Worm (Caenorhabditis elegans) whole organism, late embryonic: Measurements from ENCODE around the gene hlh-27.

Source experiments
- C08G9.2 ChIP-seq: sonication (generic microtip); optimal IDR thresholded peaks from 2 replicates; lab custom pipeline; 2016; ENCODE audit warnings: mild to moderate bottlenecking, missing genetic modification characterization, moderate library complexity, missing compliant biosample characterization
- C38D4.7 ChIP-seq: fragments of 200-800 bp; sonication (Bioruptor generic); optimal IDR thresholded peaks from 2 replicates; lab custom pipeline; 2018; ENCODE audit warnings: mild to moderate bottlenecking, missing genetic modification characterization, moderate library complexity, missing compliant biosample characterization
- F13H6.1 ChIP-seq: sonication (generic microtip); optimal IDR thresholded peaks from 2 replicates; lab custom pipeline; 2016; ENCODE audit warnings: missing genetic modification characterization, missing compliant biosample characterization
- K02D7.2 ChIP-seq: sonication (generic microtip); optimal IDR thresholded peaks from 2 replicates; lab custom pipeline; 2017; ENCODE audit warnings: mild to moderate bottlenecking, missing genetic modification characterization, missing compliant biosample characterization
- Y22D7AL.16 ChIP-seq: sonication (generic microtip); optimal IDR thresholded peaks from 2 replicates; lab custom pipeline; 2016; ENCODE audit warnings: missing genetic modification characterization, missing compliant biosample characterization
- ahr-1 ChIP-seq: sonication (generic microtip); optimal IDR thresholded peaks from 2 replicates; lab custom pipeline; 2016; ENCODE audit warnings: missing genetic modification characterization, missing compliant biosample characterization
- ceh-14 ChIP-seq: sonication (generic microtip); optimal IDR thresholded peaks from 2 replicates; lab custom pipeline; 2016; ENCODE audit warnings: missing genotype, missing genetic modification characterization, missing compliant biosample characterization
- ceh-18 ChIP-seq: sonication (generic microtip); optimal IDR thresholded peaks from 2 replicates; lab custom pipeline; 2016; ENCODE audit warnings: missing genetic modification characterization, missing compliant biosample characterization
- ceh-19 ChIP-seq: fragments of 200-800 bp; sonication (Bioruptor generic); optimal IDR thresholded peaks from 2 replicates; lab custom pipeline; 2018; ENCODE audit warnings: mild to moderate bottlenecking, missing genetic modification characterization, missing compliant biosample characterization
- ceh-24 ChIP-seq: sonication (generic microtip); optimal IDR thresholded peaks from 2 replicates; lab custom pipeline; 2016; ENCODE audit warnings: mild to moderate bottlenecking, missing genetic modification characterization, missing compliant biosample characterization
- ceh-30 ChIP-seq: fragments of 150-350 bp; optimal IDR thresholded peaks from 2 replicates; lab custom pipeline; 2014; ENCODE audit warnings: missing biosample characterization, missing genetic modification characterization
- ceh-31 ChIP-seq: sonication (generic microtip); optimal IDR thresholded peaks from 2 replicates; lab custom pipeline; 2016; ENCODE audit warnings: missing genetic modification characterization, missing compliant biosample characterization
- ceh-45 ChIP-seq: fragments of 200-800 bp; sonication (Bioruptor generic); IDR thresholded peaks from 2 replicates; pipeline ENCODE4 v1.3.6; 2022; ENCODE audit warnings: missing genetic modification reagents, missing genetic modification characterization, missing compliant biosample characterization
- ceh-48 ChIP-seq: sonication (generic microtip); optimal IDR thresholded peaks from 2 replicates; lab custom pipeline; 2016; ENCODE audit warnings: missing genetic modification characterization, inconsistent platforms, missing compliant biosample characterization
- dmd-4 ChIP-seq: sonication (generic microtip); optimal IDR thresholded peaks from 2 replicates; lab custom pipeline; 2016; ENCODE audit warnings: borderline replicate concordance, missing genetic modification characterization, missing compliant biosample characterization
- dve-1 ChIP-seq: sonication (generic microtip); optimal IDR thresholded peaks from 2 replicates; lab custom pipeline; 2017; ENCODE audit warnings: antibody characterized with exemption, mild to moderate bottlenecking, missing genetic modification characterization, missing compliant biosample characterization
- elt-2 ChIP-seq: sonication (generic microtip); optimal IDR thresholded peaks from 2 replicates; lab custom pipeline; 2016; ENCODE audit warnings: missing genetic modification reagents, missing genetic modification characterization, missing compliant biosample characterization
- elt-4 ChIP-seq: sonication (generic microtip); optimal IDR thresholded peaks from 2 replicates; lab custom pipeline; 2016; ENCODE audit warnings: missing genetic modification characterization, missing compliant biosample characterization
- ets-4 ChIP-seq: sonication (generic microtip); optimal IDR thresholded peaks from 2 replicates; lab custom pipeline; 2016; ENCODE audit warnings: missing genetic modification characterization, missing compliant biosample characterization
- eyg-1 ChIP-seq: sonication (generic microtip); optimal IDR thresholded peaks from 2 replicates; lab custom pipeline; 2016; ENCODE audit warnings: missing genotype, missing genetic modification characterization, missing compliant biosample characterization
- fax-1 ChIP-seq: sonication (generic microtip); optimal IDR thresholded peaks from 2 replicates; lab custom pipeline; 2016; ENCODE audit warnings: missing genotype, missing genetic modification characterization, missing compliant biosample characterization
- fkh-6 ChIP-seq: sonication (generic microtip); optimal IDR thresholded peaks from 2 replicates; lab custom pipeline; 2016; ENCODE audit warnings: missing genetic modification characterization, missing compliant biosample characterization
- gmeb-2 ChIP-seq: sonication (generic microtip); optimal IDR thresholded peaks from 2 replicates; lab custom pipeline; 2016; ENCODE audit warnings: missing genetic modification characterization, inconsistent platforms, missing compliant biosample characterization
- hlh-13 ChIP-seq: fragments of 200-800 bp; sonication (Bioruptor generic); optimal IDR thresholded peaks from 2 replicates; lab custom pipeline; 2018; ENCODE audit warnings: mild to moderate bottlenecking, missing genetic modification characterization, missing compliant biosample characterization
- hlh-15 ChIP-seq: sonication (generic microtip); optimal IDR thresholded peaks from 2 replicates; lab custom pipeline; 2016; ENCODE audit warnings: missing genetic modification characterization, missing compliant biosample characterization
- hlh-30 ChIP-seq: sonication (generic microtip); optimal IDR thresholded peaks from 2 replicates; lab custom pipeline; 2017; ENCODE audit warnings: antibody characterized with exemption, missing genetic modification characterization, missing compliant biosample characterization; ENCODE audit not compliant: insufficient read depth
- hlh-6 ChIP-seq: sonication (generic microtip); optimal IDR thresholded peaks from 2 replicates; lab custom pipeline; 2016; ENCODE audit warnings: missing genotype, missing genetic modification characterization, missing compliant biosample characterization
- lin-11 ChIP-seq: fragments of 200-800 bp; sonication (Bioruptor generic); optimal IDR thresholded peaks from 2 replicates; lab custom pipeline; 2018; ENCODE audit warnings: mild to moderate bottlenecking, missing genetic modification characterization, missing compliant biosample characterization
- nfya-1 ChIP-seq: sonication (generic microtip); optimal IDR thresholded peaks from 2 replicates; lab custom pipeline; 2017; ENCODE audit warnings: missing genetic modification characterization, mild to moderate bottlenecking, missing compliant biosample characterization, antibody characterized with exemption, moderate library complexity
- npax-4 ChIP-seq: sonication (generic microtip); optimal IDR thresholded peaks from 2 replicates; lab custom pipeline; 2016; ENCODE audit warnings: missing genetic modification characterization, missing compliant biosample characterization
- odd-2 ChIP-seq: sonication (generic microtip); optimal IDR thresholded peaks from 2 replicates; lab custom pipeline; 2017; ENCODE audit warnings: antibody characterized with exemption, mild to moderate bottlenecking, missing genetic modification characterization, missing compliant biosample characterization
- pag-3 ChIP-seq: sonication (generic microtip); optimal IDR thresholded peaks from 2 replicates; lab custom pipeline; 2016; ENCODE audit warnings: missing compliant biosample characterization, missing genetic modification characterization, borderline replicate concordance
- pat-9 ChIP-seq: fragments of 200-800 bp; sonication (Bioruptor generic); optimal IDR thresholded peaks from 2 replicates; lab custom pipeline; 2018; ENCODE audit warnings: mild to moderate bottlenecking, missing genetic modification characterization, moderate library complexity, missing compliant biosample characterization
- pax-1 ChIP-seq: fragments of 150-350 bp; optimal IDR thresholded peaks from 2 replicates; lab custom pipeline; 2014; ENCODE audit warnings: missing biosample characterization, missing genetic modification characterization
- pha-4 ChIP-seq: fragments of 150-350 bp; optimal IDR thresholded peaks from 2 replicates; lab custom pipeline; 2018; ENCODE audit warnings: missing biosample characterization, missing genetic modification reagents, missing genetic modification characterization
- pqm-1 ChIP-seq: sonication (generic microtip); optimal IDR thresholded peaks from 2 replicates; lab custom pipeline; 2016; ENCODE audit warnings: missing genetic modification characterization, missing compliant biosample characterization
- pros-1 ChIP-seq: fragments of 150-350 bp; optimal IDR thresholded peaks from 2 replicates; lab custom pipeline; 2014; ENCODE audit warnings: missing biosample characterization, missing genetic modification reagents, missing genetic modification characterization
- sdc-2 ChIP-seq: sonication (generic microtip); optimal IDR thresholded peaks from 2 replicates; lab custom pipeline; 2016; ENCODE audit warnings: missing genotype, missing genetic modification characterization, missing compliant biosample characterization
- sox-2 ChIP-seq: fragments of 200-800 bp; sonication (Bioruptor generic); IDR thresholded peaks from 2 replicates; pipeline ENCODE4 v1.3.6; 2022; ENCODE audit warnings: missing genetic modification reagents, missing genetic modification characterization, missing compliant biosample characterization
- syd-9 ChIP-seq: sonication (generic microtip); optimal IDR thresholded peaks from 2 replicates; lab custom pipeline; 2016; ENCODE audit warnings: mild to moderate bottlenecking, missing genetic modification characterization, moderate library complexity, missing compliant biosample characterization
- tbx-2 ChIP-seq: sonication (generic microtip); optimal IDR thresholded peaks from 2 replicates; lab custom pipeline; 2016; ENCODE audit warnings: missing genetic modification characterization, missing compliant biosample characterization
- tbx-7 ChIP-seq: sonication (generic microtip); optimal IDR thresholded peaks from 2 replicates; lab custom pipeline; 2016; ENCODE audit warnings: missing genotype, missing genetic modification characterization, missing compliant biosample characterization
- unc-55 ChIP-seq: sonication (generic microtip); optimal IDR thresholded peaks from 2 replicates; lab custom pipeline; 2017; ENCODE audit warnings: missing biosample characterization, missing genetic modification reagents, missing genetic modification characterization
- unc-86 ChIP-seq: sonication (generic microtip); optimal IDR thresholded peaks from 2 replicates; lab custom pipeline; 2016; ENCODE audit warnings: missing genetic modification characterization, missing compliant biosample characterization
- zip-5 ChIP-seq: sonication (generic microtip); optimal IDR thresholded peaks from 2 replicates; lab custom pipeline; 2016; ENCODE audit warnings: missing genetic modification characterization, missing compliant biosample characterization
- ztf-16 ChIP-seq: sonication (generic microtip); optimal IDR thresholded peaks from 2 replicates; lab custom pipeline; 2017; ENCODE audit warnings: missing genetic modification characterization, missing compliant biosample characterization

The hlh-27 gene

ce11 chrII:5544764-5545163 is 4.8 kb upstream of the hlh-27 start, which contains the start of gene ins-13:
Gene ins-13, minus strand, starts transcription at chrII:5544864.
- TF ChIP-seq dve-1: no peak
- no peak for TF ChIP-seq elt-2 (tag; lab: Kevin White, UChicago)
- TF ChIP-seq eyg-1 (tag; lab: Kevin White, UChicago): no peak
- TF ChIP-seq tbx-2 (tag; lab: Kevin White, UChicago): no peak
- TF ChIP-seq ahr-1 (tag; lab: Kevin White, UChicago): no peak
- TF ChIP-seq unc-55 (GFP tag; lab: Kevin White, UChicago): no peak
- TF ChIP-seq fkh-6 (tag; lab: Kevin White, UChicago): no peak
- no peak for TF ChIP-seq Y22D7AL.16 (tag; lab: Kevin White, UChicago)
- TF ChIP-seq ets-4: no peak
- TF ChIP-seq gmeb-2 (tag; lab: Kevin White, UChicago): no peak
- no peak for TF ChIP-seq ceh-14 (tag; lab: Kevin White, UChicago)
- TF ChIP-seq npax-4 (tag; lab: Kevin White, UChicago): no peak
- no peak for TF ChIP-seq pha-4 (tag; lab: Kevin White, UChicago)
- no peak for TF ChIP-seq pax-1 (tag; lab: Kevin White, UChicago)
- no peak for TF ChIP-seq zip-5 (tag; lab: Kevin White, UChicago)
- no peak for TF ChIP-seq pqm-1 (tag; lab: Kevin White, UChicago)
- no peak for TF ChIP-seq ceh-30
- TF ChIP-seq odd-2 (tag; lab: Kevin White, UChicago): no peak

ce11 chrII:5544145-5544515 is 4.1 kb upstream of the hlh-27 start:
- no peak for TF ChIP-seq unc-86 (tag; lab: Kevin White, UChicago)
- TF ChIP-seq fax-1: no peak
- TF ChIP-seq eyg-1 (tag; lab: Kevin White, UChicago): no peak
- no peak for TF ChIP-seq hlh-30
- TF ChIP-seq dmd-4 (tag; lab: Kevin White, UChicago): no peak
- no peak for TF ChIP-seq hlh-13
- no peak for TF ChIP-seq gmeb-2 (tag; lab: Kevin White, UChicago)
- TF ChIP-seq elt-4: no peak
- TF ChIP-seq F13H6.1 (tag; lab: Kevin White, UChicago): no peak
- TF ChIP-seq ceh-24 (tag; lab: Kevin White, UChicago): no peak
- no peak for TF ChIP-seq nfya-1 (tag; lab: Kevin White, UChicago)
- no peak for TF ChIP-seq pha-4 (tag; lab: Kevin White, UChicago)
- TF ChIP-seq hlh-15 (tag; lab: Kevin White, UChicago): no peak
- no peak for TF ChIP-seq ztf-16
- TF ChIP-seq pax-1 (tag; lab: Kevin White, UChicago): no peak
- no peak for TF ChIP-seq ahr-1 (tag; lab: Kevin White, UChicago)
- no peak for TF ChIP-seq dve-1
- no peak for TF ChIP-seq K02D7.2 (tag; lab: Kevin White, UChicago)
- TF ChIP-seq, all 69 proteins: peak for 0

ce11 chrII:5543476-5544144 is 3.6 kb upstream of the hlh-27 start:
- TF ChIP-seq ceh-19 (GFP tag; lab: Kevin White, UChicago): peak; percentile 89
- peak; percentile 3 for TF ChIP-seq ahr-1 (tag; lab: Kevin White, UChicago)
- TF ChIP-seq pqm-1 (tag; lab: Kevin White, UChicago): peak; percentile 77
- TF ChIP-seq ceh-31 (tag; lab: Kevin White, UChicago): peak; percentile 91
- TF ChIP-seq syd-9 (tag; lab: Kevin White, UChicago): peak; percentile 65
- TF ChIP-seq lin-11 (tag; lab: Kevin White, UChicago): peak; percentile 68
- TF ChIP-seq sdc-2: peak; percentile 36
- TF ChIP-seq ceh-24 (tag; lab: Kevin White, UChicago): peak; percentile 23
- peak; percentile 57 for TF ChIP-seq sox-2 (GFP tag; lab: Robert Waterston, UW)
- TF ChIP-seq C38D4.7 (GFP tag; lab: Kevin White, UChicago): peak; percentile 70
- TF ChIP-seq pros-1 (tag; lab: Kevin White, UChicago): peak; percentile 97
- TF ChIP-seq ets-4: peak; percentile 63
- TF ChIP-seq hlh-6 (tag; lab: Kevin White, UChicago): peak; percentile 48
- peak; percentile 29 for TF ChIP-seq tbx-7 (tag; lab: Kevin White, UChicago)
- TF ChIP-seq pat-9 (tag; lab: Kevin White, UChicago): peak; percentile 79
- TF ChIP-seq hlh-30: peak; percentile 3
- TF ChIP-seq fkh-6 (tag; lab: Kevin White, UChicago): peak; percentile 82
- peak; percentile 93 for TF ChIP-seq dve-1
- TF ChIP-seq ceh-18 (tag; lab: Kevin White, UChicago): peak; percentile 95
- TF ChIP-seq pax-1 (tag; lab: Kevin White, UChicago): peak; percentile 59
- no peak for TF ChIP-seq pag-3 (tag; lab: Kevin White, UChicago)
- TF ChIP-seq ceh-48 (tag; lab: Kevin White, UChicago): peak; percentile 18
- no peak for TF ChIP-seq odd-2 (tag; lab: Kevin White, UChicago)
- TF ChIP-seq C08G9.2 (tag; lab: Kevin White, UChicago): peak; percentile 49
- TF ChIP-seq ceh-14 (tag; lab: Kevin White, UChicago): peak; percentile 90
- TF ChIP-seq F13H6.1 (tag; lab: Kevin White, UChicago): peak; percentile 44
- peak; percentile 68 for TF ChIP-seq fax-1
- no peak for TF ChIP-seq ceh-45 (GFP tag; lab: Robert Waterston, UW)
- peak; percentile 39 for TF ChIP-seq hlh-15 (tag; lab: Kevin White, UChicago)
